Worm (Caenorhabditis elegans): Measurements from ENCODE around the gene sri-78.
"Not testable (repeated sequence)": the region's sequence is repeated elsewhere in the genome, so short reads cannot be mapped to it uniquely, and the experiment has no call there.

DNA sequence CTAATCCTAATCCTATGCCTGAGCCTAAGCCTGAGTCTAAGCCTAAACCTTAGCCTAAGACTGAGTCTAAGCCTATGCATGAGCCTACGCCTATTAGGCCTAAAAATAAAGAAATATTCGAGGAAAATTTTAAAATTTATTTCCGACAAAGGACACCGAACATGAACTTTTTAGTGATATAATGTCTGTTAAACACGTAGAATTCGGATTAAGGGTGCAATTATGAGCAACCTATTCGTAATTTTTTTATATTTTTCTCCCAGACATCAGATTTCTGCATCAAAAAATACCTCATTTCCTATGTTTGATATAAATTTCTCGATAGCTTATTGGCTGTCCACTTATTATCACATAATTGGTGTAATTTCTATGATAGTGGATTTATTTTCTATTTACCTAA lies 4.1 kb downstream of the sri-78 start, which contains the start of gene Y27F2A.11:
- TF ChIP-seq nhr-12 (tag; optimal IDR thresholded peaks at IDR 0.05); bed-3 (GFP tag; optimal IDR thresholded peaks at IDR 0.05); ces-1 (GFP tag; optimal IDR thresholded peaks at IDR 0.05); mab-5 (tag; optimal IDR thresholded peaks at IDR 0.05); unc-62 (GFP tag; optimal IDR thresholded peaks at IDR 0.05); ceh-43 (GFP tag; optimal IDR thresholded peaks at IDR 0.05); nhr-2 (tag; optimal IDR thresholded peaks at IDR 0.05); mep-1 (tag; optimal IDR thresholded peaks at IDR 0.05); nhr-28 (tag; optimal IDR thresholded peaks at IDR 0.05); tbx-8 (GFP tag; optimal IDR thresholded peaks at IDR 0.05); ztf-11 (tag; optimal IDR thresholded peaks at IDR 0.05); ceh-39 (tag; optimal IDR thresholded peaks at IDR 0.05): not testable (repeated sequence)

Data from whole organism, mixed stage, embryonic.